Worm (Caenorhabditis elegans) whole organism, young adult: ENCODE measurements around the gene F36D4.4.
A peak's percentile ranks its signal among the peaks of the same experiment; 100 is the strongest.

Experiments
- B0261.1 ChIP-seq: sonication (generic microtip); optimal IDR thresholded peaks from 2 replicates; lab custom pipeline; 2016; ENCODE audit warnings: mild to moderate bottlenecking, missing genetic modification characterization, moderate library complexity, missing compliant biosample characterization
- F23B12.7 ChIP-seq: sonication (generic microtip); optimal IDR thresholded peaks from 2 replicates; lab custom pipeline; 2017; ENCODE audit warnings: missing genetic modification characterization, mild to moderate bottlenecking, missing compliant biosample characterization, antibody characterized with exemption, moderate library complexity; ENCODE audit not compliant: insufficient read depth
- K12H6.12 ChIP-seq: fragments of 200-800 bp; sonication (Bioruptor generic); optimal IDR thresholded peaks from 2 replicates; lab custom pipeline; 2018; ENCODE audit warnings: mild to moderate bottlenecking, missing genetic modification characterization, missing compliant biosample characterization
- T07F8.4 ChIP-seq: sonication (generic microtip); optimal IDR thresholded peaks from 2 replicates; lab custom pipeline; 2016; ENCODE audit warnings: mild to moderate bottlenecking, missing genetic modification characterization, moderate library complexity, missing compliant biosample characterization
- Y53F4B.3 ChIP-seq: fragments of 200-800 bp; sonication (Bioruptor generic); IDR thresholded peaks from 2 replicates; pipeline ENCODE4 v1.3.6; 2022; ENCODE audit warnings: missing genetic modification reagents, missing genetic modification characterization, missing compliant biosample characterization
- Y79H2A.3 ChIP-seq: fragments of 200-800 bp; sonication (Bioruptor generic); conservative IDR thresholded peaks from 2 replicates; pipeline ENCODE4 v1.3.6; 2022; ENCODE audit warnings: missing genetic modification reagents, missing genetic modification characterization, missing compliant biosample characterization
- Y95B8A.8 ChIP-seq: fragments of 200-800 bp; sonication (Bioruptor generic); IDR thresholded peaks from 2 replicates; pipeline ENCODE4 v1.3.6; 2022; ENCODE audit warnings: missing genetic modification reagents, missing genetic modification characterization, missing compliant biosample characterization
- ZK185.1 ChIP-seq: sonication (generic microtip); optimal IDR thresholded peaks from 2 replicates; lab custom pipeline; 2016; ENCODE audit warnings: mild to moderate bottlenecking, missing genetic modification characterization, missing compliant biosample characterization; ENCODE audit not compliant: poor library complexity, severe bottlenecking
- aptf-3 ChIP-seq: fragments of 200-800 bp; sonication (Bioruptor generic); IDR thresholded peaks from 2 replicates; pipeline ENCODE4 v1.3.6; 2022; ENCODE audit warnings: missing genetic modification characterization, missing compliant biosample characterization
- atf-7 ChIP-seq: sonication (generic microtip); optimal IDR thresholded peaks from 2 replicates; lab custom pipeline; 2017; ENCODE audit warnings: mild to moderate bottlenecking, missing genetic modification characterization, missing compliant biosample characterization
- athp-1 ChIP-seq: sonication (generic microtip); optimal IDR thresholded peaks from 2 replicates; lab custom pipeline; 2017; ENCODE audit warnings: mild to moderate bottlenecking, missing genetic modification characterization, missing compliant biosample characterization
- attf-3 ChIP-seq: fragments of 200-800 bp; sonication (Bioruptor generic); conservative IDR thresholded peaks from 2 replicates; pipeline ENCODE4 v1.3.6; 2022; ENCODE audit warnings: missing genetic modification reagents, missing genetic modification characterization, missing compliant biosample characterization
- attf-5 ChIP-seq: fragments of 200-800 bp; sonication (Bioruptor generic); optimal IDR thresholded peaks from 2 replicates; lab custom pipeline; 2018; ENCODE audit warnings: mild to moderate bottlenecking, missing genetic modification characterization, missing compliant biosample characterization
- cebp-1 ChIP-seq, 2 experiments: fragments of 200-800 bp in 1 of 2; sonication (Bioruptor generic) in 1 of 2; sonication (generic microtip) in 1 of 2; IDR thresholded peaks in 1 of 2; optimal IDR thresholded peaks in 1 of 2; 2 replicates each; pipeline versions ENCODE4 v1.3.6 to Lab custom; 2017 to 2022; ENCODE audit warnings: missing compliant biosample characterization in 2 of 2, missing genetic modification characterization in 2 of 2, mild to moderate bottlenecking in 1 of 2, missing genetic modification reagents in 1 of 2, moderate library complexity in 1 of 2
- ceh-27 ChIP-seq: fragments of 200-800 bp; sonication (Bioruptor generic); optimal IDR thresholded peaks from 2 replicates; lab custom pipeline; 2018; ENCODE audit warnings: mild to moderate bottlenecking, missing genetic modification characterization, moderate library complexity, missing compliant biosample characterization
- ceh-91 ChIP-seq: fragments of 200-800 bp; sonication (Bioruptor generic); IDR thresholded peaks from 2 replicates; pipeline ENCODE4 v1.3.6; 2022; ENCODE audit warnings: missing genetic modification reagents, missing genetic modification characterization, missing compliant biosample characterization
- chd-7 ChIP-seq: sonication (generic microtip); optimal IDR thresholded peaks from 2 replicates; lab custom pipeline; 2016; ENCODE audit warnings: mild to moderate bottlenecking, missing genetic modification characterization, moderate library complexity, missing compliant biosample characterization
- die-1 ChIP-seq: sonication (generic microtip); optimal IDR thresholded peaks from 2 replicates; lab custom pipeline; 2016; ENCODE audit warnings: missing genotype, mild to moderate bottlenecking, missing genetic modification characterization, missing compliant biosample characterization
- dpff-1 ChIP-seq: sonication (generic microtip); optimal IDR thresholded peaks from 2 replicates; lab custom pipeline; 2017; ENCODE audit warnings: mild to moderate bottlenecking, missing genetic modification characterization, missing compliant biosample characterization
- ets-4 ChIP-seq: fragments of 200-800 bp; sonication (Bioruptor generic); optimal IDR thresholded peaks from 2 replicates; lab custom pipeline; 2018; ENCODE audit warnings: mild to moderate bottlenecking, missing genetic modification characterization, missing compliant biosample characterization
- fkh-3 ChIP-seq: sonication (generic microtip); optimal IDR thresholded peaks from 2 replicates; lab custom pipeline; 2016; ENCODE audit warnings: mild to moderate bottlenecking, missing genetic modification characterization, missing compliant biosample characterization
- hrde-1 ChIP-seq: sonication (generic microtip); optimal IDR thresholded peaks from 2 replicates; lab custom pipeline; 2016; ENCODE audit warnings: missing genetic modification characterization, mild to moderate bottlenecking, missing compliant biosample characterization, moderate library complexity, missing genotype, missing genetic modification reagents, borderline replicate concordance
- let-607 ChIP-seq, 2 experiments: fragments of 200-800 bp in 1 of 2; sonication (Bioruptor generic) in 1 of 2; sonication (generic microtip) in 1 of 2; optimal IDR thresholded peaks; 2 replicates each; lab custom pipeline; 2016 to 2018; ENCODE audit warnings: mild to moderate bottlenecking in 2 of 2, missing compliant biosample characterization in 2 of 2, missing genetic modification characterization in 2 of 2, moderate library complexity in 2 of 2, missing genotype in 1 of 2
- lin-35 ChIP-seq, 3 experiments: fragments of 150-350 bp in 2 of 3; sonication (generic microtip) in 1 of 3; optimal IDR thresholded peaks; 2 replicates each; lab custom pipeline; 2014 to 2018; ENCODE audit warnings: missing biosample characterization in 3 of 3, missing genetic modification characterization in 3 of 3, missing genetic modification reagents in 3 of 3
- lin-40 ChIP-seq: sonication (generic microtip); optimal IDR thresholded peaks from 2 replicates; lab custom pipeline; 2016; ENCODE audit warnings: missing genetic modification characterization, mild to moderate bottlenecking, missing compliant biosample characterization, missing genotype, missing genetic modification reagents
- madf-10 ChIP-seq: sonication (generic microtip); optimal IDR thresholded peaks from 2 replicates; lab custom pipeline; 2016; ENCODE audit warnings: mild to moderate bottlenecking, missing genetic modification characterization, missing compliant biosample characterization
- madf-6 ChIP-seq: fragments of 200-800 bp; sonication (Bioruptor generic); IDR thresholded peaks from 2 replicates; pipeline ENCODE4 v1.3.6; 2022; ENCODE audit warnings: missing genetic modification reagents, missing genetic modification characterization, missing compliant biosample characterization
- mcd-1 ChIP-seq: fragments of 200-800 bp; sonication (Bioruptor generic); IDR thresholded peaks from 2 replicates; pipeline ENCODE4 v1.3.6; 2022; ENCODE audit warnings: missing genetic modification reagents, missing genetic modification characterization, missing compliant biosample characterization
- mel-28 ChIP-seq: sonication (generic microtip); optimal IDR thresholded peaks from 2 replicates; lab custom pipeline; 2016; ENCODE audit warnings: borderline replicate concordance, mild to moderate bottlenecking, missing genetic modification characterization, missing compliant biosample characterization
- mxl-1 ChIP-seq: sonication (generic microtip); optimal IDR thresholded peaks from 2 replicates; lab custom pipeline; 2016; ENCODE audit warnings: missing genetic modification characterization, missing compliant biosample characterization
- nfya-1 ChIP-seq: sonication (generic microtip); optimal IDR thresholded peaks from 2 replicates; lab custom pipeline; 2017; ENCODE audit warnings: antibody characterized with exemption, missing compliant biosample characterization, missing genetic modification characterization, borderline replicate concordance; ENCODE audit not compliant: insufficient read depth
- nhr-27 ChIP-seq: fragments of 200-800 bp; sonication (Bioruptor generic); optimal IDR thresholded peaks from 2 replicates; lab custom pipeline; 2018; ENCODE audit warnings: mild to moderate bottlenecking, missing genetic modification characterization, moderate library complexity, missing compliant biosample characterization
- nhr-80 ChIP-seq: sonication (generic microtip); optimal IDR thresholded peaks from 2 replicates; lab custom pipeline; 2016; ENCODE audit warnings: missing genetic modification characterization, missing compliant biosample characterization
- pha-4 ChIP-seq: fragments of 150-350 bp; sonication (generic microtip); optimal IDR thresholded peaks from 2 replicates; lab custom pipeline; 2014; ENCODE audit warnings: missing biosample characterization, missing genetic modification reagents, missing genetic modification characterization
- rpc-1 ChIP-seq, 2 experiments: fragments of 150-350 bp in 1 of 2; sonication (generic microtip) in 1 of 2; optimal IDR thresholded peaks; 2 replicates each; lab custom pipeline; 2014 to 2018; ENCODE audit warnings: missing biosample characterization in 1 of 2, missing genetic modification characterization in 1 of 2, missing genetic modification reagents in 1 of 2, missing genotype in 1 of 2
- sea-2 ChIP-seq: fragments of 200-800 bp; sonication (Bioruptor generic); IDR thresholded peaks from 2 replicates; pipeline ENCODE4 v1.3.6; 2022; ENCODE audit warnings: missing genetic modification characterization, missing compliant biosample characterization
- snpc-4 ChIP-seq, 5 experiments: fragments of 150-350 bp in 1 of 5; sonication (generic microtip) in 4 of 5; optimal IDR thresholded peaks; 2 replicates each; lab custom pipeline; 2014 to 2018; ENCODE audit warnings: missing genetic modification characterization in 5 of 5, missing biosample characterization in 3 of 5, antibody characterized with exemption in 2 of 5, mild to moderate bottlenecking in 2 of 5, missing compliant biosample characterization in 2 of 5, missing genotype in 2 of 5, moderate library complexity in 2 of 5, missing genetic modification reagents in 1 of 5
- sptf-2 ChIP-seq: fragments of 200-800 bp; sonication (Bioruptor generic); optimal IDR thresholded peaks from 2 replicates; lab custom pipeline; 2018; ENCODE audit warnings: mild to moderate bottlenecking, missing genetic modification characterization, missing compliant biosample characterization
- tlf-1 ChIP-seq: fragments of 200-800 bp; sonication (Bioruptor generic); optimal IDR thresholded peaks from 2 replicates; lab custom pipeline; 2018; ENCODE audit warnings: mild to moderate bottlenecking, missing genetic modification characterization, missing compliant biosample characterization
- unc-130 ChIP-seq: sonication (generic microtip); optimal IDR thresholded peaks from 2 replicates; lab custom pipeline; 2016; ENCODE audit warnings: missing genetic modification reagents, missing genetic modification characterization, missing compliant biosample characterization
- ztf-25 ChIP-seq: fragments of 200-800 bp; sonication (Bioruptor generic); IDR thresholded peaks from 2 replicates; pipeline ENCODE4 v1.3.6; 2022; ENCODE audit warnings: missing genetic modification reagents, missing genetic modification characterization, missing compliant biosample characterization

F36D4.4 gene

DNA sequence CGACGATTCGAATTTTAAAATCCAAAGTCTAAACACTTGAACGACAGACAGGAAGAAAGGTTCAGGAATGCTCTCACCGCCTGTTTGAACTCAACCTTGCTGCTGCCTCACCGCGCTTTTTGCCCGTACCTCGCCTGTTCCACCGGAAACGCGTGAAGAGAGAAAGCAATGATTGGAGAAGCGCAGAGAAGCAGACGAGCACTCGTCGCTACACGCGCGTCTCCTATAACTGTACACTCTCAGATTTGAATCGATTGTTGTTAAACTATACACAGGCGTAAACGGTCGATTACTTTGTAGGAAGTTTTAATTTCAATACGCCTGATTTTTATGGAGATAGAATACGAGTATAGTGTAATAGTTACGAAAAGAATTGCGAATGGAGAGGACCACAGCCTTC is 10.1 kb upstream of the F36D4.4 start:
- TF ChIP-seq ZK185.1 (tag; lab: Kevin White, UChicago) (peak; percentile 5), ceh-91 (GFP tag; lab: Robert Waterston, UW) (no peak), nhr-80 (tag; lab: Kevin White, UChicago) (peak; percentile 89), fkh-3 (tag; lab: Kevin White, UChicago) (no peak), dpff-1 (no peak), atf-7 (tag; lab: Kevin White, UChicago) (peak; percentile 5), unc-130 (no peak), die-1 (tag; lab: Kevin White, UChicago) (no peak), aptf-3 (GFP tag; lab: Robert Waterston, UW) (no peak), mel-28 (no peak), rpc-1 (optimal IDR thresholded peaks at IDR 0.05; lab: Kevin White, UChicago) (no peak), rpc-1 (tag; optimal IDR thresholded peaks at IDR 0.05; lab: Kevin White, UChicago) (no peak), snpc-4 (GFP tag; optimal IDR thresholded peaks at IDR 0.05; lab: Kevin White, UChicago) (no peak), snpc-4 (tag; optimal IDR thresholded peaks at IDR 0.05; lab: Kevin White, UChicago) (peak in 1 of 4 experiments; percentile 8), attf-3 (GFP tag; lab: Robert Waterston, UW) (no peak), ztf-25 (GFP tag; lab: Robert Waterston, UW) (no peak), hrde-1 (tag; lab: Kevin White, UChicago) (no peak), lin-40 (tag; lab: Kevin White, UChicago) (peak; percentile 26), tlf-1 (GFP tag; lab: Kevin White, UChicago) (no peak), attf-5 (GFP tag; lab: Kevin White, UChicago) (peak; percentile 46), madf-10 (tag; lab: Kevin White, UChicago) (no peak), sea-2 (no peak), athp-1 (no peak), let-607 (tag; optimal IDR thresholded peaks at IDR 0.05; lab: Kevin White, UChicago) (peak in 1 of 2 experiments; percentile 31), Y95B8A.8 (GFP tag; lab: Robert Waterston, UW) (no peak), mcd-1 (GFP tag; lab: Robert Waterston, UW) (no peak), Y79H2A.3 (GFP tag; lab: Robert Waterston, UW) (no peak), nhr-27 (no peak), pha-4 (tag; lab: Kevin White, UChicago) (no peak), F23B12.7 (tag; lab: Kevin White, UChicago) (no peak), nfya-1 (tag; lab: Kevin White, UChicago) (no peak), Y53F4B.3 (GFP tag; lab: Robert Waterston, UW) (no peak), mxl-1 (tag; lab: Kevin White, UChicago) (no peak), lin-35 (GFP tag; optimal IDR thresholded peaks at IDR 0.05; lab: Kevin White, UChicago) (no peak), T07F8.4 (tag; lab: Kevin White, UChicago) (no peak), cebp-1 (GFP tag; IDR thresholded peaks at IDR 0.05; lab: Robert Waterston, UW) (no peak), cebp-1 (tag; optimal IDR thresholded peaks at IDR 0.05; lab: Kevin White, UChicago) (peak; percentile 52), sptf-2 (GFP tag; lab: Kevin White, UChicago) (no peak), ets-4 (GFP tag; lab: Kevin White, UChicago) (peak; percentile 9), B0261.1 (no peak), madf-6 (no peak), K12H6.12 (peak; percentile 36), ceh-27 (GFP tag; lab: Kevin White, UChicago) (peak; percentile 26), chd-7 (tag; lab: Kevin White, UChicago) (peak; percentile 2)
